Worm (Caenorhabditis elegans) whole organism, L4 larva: ENCODE data around the gene B0244.16.

Experiments used
- F49E8.2 ChIP-seq: sonication (generic microtip); optimal IDR thresholded peaks from 2 replicates; lab custom pipeline; 2016; ENCODE audit warnings: missing compliant biosample characterization, mild to moderate bottlenecking, missing genetic modification characterization, borderline replicate concordance
- ama-1 ChIP-seq: fragments of 150-350 bp; optimal IDR thresholded peaks from 2 replicates; lab custom pipeline; 2014; ENCODE audit warnings: inconsistent platforms, mixed read lengths
- ceh-82 ChIP-seq: sonication (generic microtip); optimal IDR thresholded peaks from 2 replicates; lab custom pipeline; 2017; ENCODE audit warnings: missing biosample characterization, missing genetic modification characterization
- lin-15B ChIP-seq: fragments of 150-350 bp; sonication (generic microtip); optimal IDR thresholded peaks from 3 replicates; lab custom pipeline; 2014; ENCODE audit warnings: missing biosample characterization, missing genetic modification characterization
- lin-39 ChIP-seq: fragments of 150-350 bp; optimal IDR thresholded peaks from 2 replicates; lab custom pipeline; 2014; ENCODE audit warnings: missing biosample characterization, missing genetic modification reagents, missing genetic modification characterization
- mdl-1 ChIP-seq, 2 experiments: fragments of 150-350 bp in 1 of 2; sonication (generic microtip) in 1 of 2; optimal IDR thresholded peaks; 2 replicates each; lab custom pipeline; 2014 to 2017; ENCODE audit warnings: missing biosample characterization in 2 of 2, missing genetic modification characterization in 2 of 2
- nhr-237 ChIP-seq: sonication (generic microtip); optimal IDR thresholded peaks from 2 replicates; lab custom pipeline; 2017; ENCODE audit warnings: missing biosample characterization, missing genetic modification characterization
- set-16 ChIP-seq: fragments of 200-800 bp; sonication (Bioruptor generic); IDR thresholded peaks from 2 replicates; pipeline ENCODE4 v1.3.6; 2022; ENCODE audit warnings: missing genetic modification reagents, missing genetic modification characterization, missing compliant biosample characterization
- ztf-11 ChIP-seq: fragments of 150-350 bp; optimal IDR thresholded peaks from 2 replicates; lab custom pipeline; 2014; ENCODE audit warnings: missing biosample characterization, missing genetic modification characterization

DNA sequence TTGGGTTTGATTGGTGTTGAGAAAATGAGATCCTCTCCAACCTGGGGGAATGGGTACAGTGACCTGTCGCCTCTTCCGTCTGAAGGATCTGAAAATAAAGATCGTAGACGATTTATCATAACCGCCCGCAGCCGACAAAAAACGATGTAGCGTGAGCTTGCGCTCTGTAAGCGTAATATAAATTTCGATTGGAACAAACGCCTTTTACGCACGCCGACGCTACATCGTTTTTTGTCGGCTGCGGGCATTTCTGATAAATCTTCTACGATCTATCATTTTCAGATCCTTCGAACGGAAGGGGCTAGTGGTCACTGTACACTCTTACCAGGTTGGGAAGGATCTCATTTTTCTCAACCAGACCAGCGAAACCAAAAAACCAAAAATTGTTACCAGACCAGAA, 7.6 kb downstream of the B0244.16 start:
- TF ChIP-seq ztf-11 (tag; lab: Kevin White, UChicago) (no peak), ama-1 (no peak), mdl-1 (tag; optimal IDR thresholded peaks at IDR 0.05; lab: Kevin White, UChicago) (no peak), lin-39 (tag; lab: Kevin White, UChicago) (no peak), set-16 (GFP tag; lab: Robert Waterston, UW) (no peak), lin-15B (tag; lab: Kevin White, UChicago) (no peak), ceh-82 (tag; lab: Kevin White, UChicago) (no peak), F49E8.2 (no peak), nhr-237 (no peak)
